Worm (Caenorhabditis elegans): ENCODE measurements around the gene elks-1.

DNA sequence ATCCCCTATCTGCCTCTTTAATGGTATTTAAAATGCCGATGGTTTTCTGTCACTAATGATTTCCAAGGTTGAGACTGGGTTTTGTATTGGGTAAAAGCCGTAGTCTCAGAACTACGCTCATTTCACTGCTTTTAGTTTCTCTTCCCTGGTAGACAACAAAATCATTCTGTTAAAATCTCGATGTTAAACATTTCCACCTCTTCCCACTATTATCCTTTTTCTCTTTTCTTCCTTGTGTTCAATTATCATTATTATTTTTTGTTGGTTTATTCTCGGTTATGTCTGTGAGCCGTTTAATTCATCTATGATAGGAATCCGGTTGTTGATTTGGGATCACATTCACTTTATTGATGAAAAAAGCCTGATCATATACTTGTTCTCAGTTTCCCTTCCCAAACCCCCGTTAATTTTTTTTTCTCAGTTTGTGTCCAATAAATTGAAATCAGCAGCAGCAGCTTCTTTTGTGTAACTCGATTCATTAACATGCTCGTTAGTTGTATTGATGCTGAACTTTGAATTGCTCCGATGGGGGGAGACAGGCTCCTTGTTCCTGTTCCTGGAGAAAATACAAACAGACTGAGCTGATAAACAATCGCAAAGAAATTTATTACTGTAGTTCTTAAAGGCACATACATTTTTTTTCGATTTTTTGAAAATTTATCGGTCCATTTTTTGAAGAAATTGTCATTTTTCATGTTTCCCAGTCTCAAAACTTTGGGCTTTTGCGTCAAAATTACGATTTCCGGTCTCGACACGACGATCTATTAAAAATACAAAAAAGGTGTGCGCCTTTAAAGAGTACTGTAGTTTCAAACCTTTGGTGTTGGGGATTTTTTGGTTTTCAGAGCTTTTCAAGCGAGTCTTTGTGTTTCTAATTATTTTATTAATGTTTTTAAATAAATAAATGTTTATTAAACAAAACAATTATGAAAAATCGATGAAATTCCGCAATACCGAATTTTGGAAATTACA is 53.0 kb downstream of the elks-1 start:
- TF ChIP-seq dao-5 (tag; optimal IDR thresholded peaks at IDR 0.05) (no peak), W03F9.2 (tag; optimal IDR thresholded peaks at IDR 0.05) (no peak), him-1 (tag; optimal IDR thresholded peaks at IDR 0.05) (no peak)

All from whole organism, L4/young adult.